Fruit fly (Drosophila melanogaster) Kc167 (cell line): Measurements from ENCODE around the gene CG13599.

Experiments used
- Myc ChIP-seq: fragments of >200 bp; optimal IDR thresholded peaks from 2 replicates; lab custom pipeline; 2017; ENCODE audit warnings: missing external identifiers
- Sin3A ChIP-seq: fragments of >200 bp; optimal IDR thresholded peaks from 2 replicates; lab custom pipeline; 2018; ENCODE audit warnings: missing external identifiers
- h ChIP-seq: fragments of >200 bp; optimal IDR thresholded peaks from 3 replicates; lab custom pipeline; 2018; ENCODE audit warnings: missing external identifiers
- insv ChIP-seq: fragments of >200 bp; optimal IDR thresholded peaks from 3 replicates; lab custom pipeline; 2018; ENCODE audit warnings: missing external identifiers
- psq ChIP-seq: fragments of >200 bp; optimal IDR thresholded peaks from 2 replicates; lab custom pipeline; 2017; ENCODE audit warnings: missing external identifiers
- ttk ChIP-seq: sonication (Bioruptor generic); optimal IDR thresholded peaks from 2 replicates; lab custom pipeline; 2017; ENCODE audit warnings: missing external identifiers

DNA sequence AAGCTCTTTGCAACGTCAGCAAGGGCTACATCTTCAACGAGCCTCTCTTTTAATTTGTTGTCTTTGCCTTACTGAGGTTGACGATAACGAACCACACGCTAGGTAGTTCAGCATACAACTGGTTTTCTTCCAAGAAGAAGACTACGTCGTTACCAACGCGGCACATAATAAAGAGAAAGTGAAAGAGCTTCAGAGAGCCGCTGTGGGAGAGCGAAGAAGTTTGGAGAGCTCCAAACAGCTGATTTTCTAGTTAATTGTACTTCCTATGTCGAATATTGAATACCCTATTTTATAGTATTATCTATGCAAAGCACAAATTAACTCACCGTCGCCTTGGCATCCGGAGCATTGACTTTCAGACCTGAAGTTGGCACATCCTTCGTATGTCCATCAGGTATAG lies 23.9 kb downstream of the CG13599 start:
- TF ChIP-seq h (lab: Kevin White, UChicago) = no peak
- no peak for TF ChIP-seq psq (lab: Kevin White, UChicago)
- TF ChIP-seq Sin3A (lab: Kevin White, UChicago) = no peak
- TF ChIP-seq Myc = no peak
- TF ChIP-seq ttk (lab: Kevin White, UChicago) = no peak
- no peak for TF ChIP-seq insv (lab: Kevin White, UChicago)
